Comparison of ENCODE assay signal across 3 fruit fly cellular contexts in genomic region chrX:6909135-6909534, dm6.
TF ChIP-seq lines count a peak whose summit lies in the region.

No protein-coding gene starts in this region.

- no peak for TF ChIP-seq CTCF in whole organism, embryonic (GFP tag; optimal IDR thresholded peaks at IDR 0.05; lab: Kevin White, UChicago)

TF ChIP-seq in whole organism, embryonic, 481 proteins besides CTCF, POLR2A, EP300 and RAD21:
- no peak for TF ChIP-seq gcm (GFP tag; optimal IDR thresholded peaks at IDR 0.05; lab: Kevin White, UChicago)
- TF ChIP-seq Hr51 (GFP tag; optimal IDR thresholded peaks at IDR 0.05; lab: Kevin White, UChicago): no peak
- TF ChIP-seq CG12299 (tag; optimal IDR thresholded peaks at IDR 0.05; lab: Kevin White, UChicago): no peak
- peak; percentile 43 for TF ChIP-seq Drgx (GFP tag; IDR thresholded peaks at IDR 0.05; lab: Robert Waterston, UW)

TF ChIP-seq in whole organism, prepupa, 60 proteins besides CTCF, POLR2A, EP300 and RAD21:
- TF ChIP-seq CG8119 (GFP tag; IDR thresholded peaks at IDR 0.05; lab: Robert Waterston, UW) (peak; percentile 81), Eip78C (GFP tag; lab: Kevin White, UChicago) (peak; percentile 17), Lpt (GFP tag; optimal IDR thresholded peaks at IDR 0.05; lab: Kevin White, UChicago) (peak; percentile 39), fd85E (GFP tag; optimal IDR thresholded peaks at IDR 0.05; lab: Kevin White, UChicago) (no peak), cyc (GFP tag; optimal IDR thresholded peaks at IDR 0.05; lab: Kevin White, UChicago) (no peak), Hr4 (GFP tag; optimal IDR thresholded peaks at IDR 0.05; lab: Kevin White, UChicago) (peak; percentile 19), eg (GFP tag; IDR thresholded peaks at IDR 0.05; lab: Robert Waterston, UW) (peak; percentile 77), dac (GFP tag; optimal IDR thresholded peaks at IDR 0.05; lab: Kevin White, UChicago) (no peak), CG34406 (GFP tag; optimal IDR thresholded peaks at IDR 0.05; lab: Kevin White, UChicago) (no peak), CG15336 (GFP tag; IDR thresholded peaks at IDR 0.05; lab: Robert Waterston, UW) (peak; percentile 62), CG6808 (GFP tag; optimal IDR thresholded peaks at IDR 0.05; lab: Kevin White, UChicago) (no peak), CG3919 (GFP tag; optimal IDR thresholded peaks at IDR 0.05; lab: Kevin White, UChicago) (no peak), CG6163 (GFP tag; IDR thresholded peaks at IDR 0.05; lab: Robert Waterston, UW) (peak; percentile 42; the same call in 1 of the 3 replicates), Hr38 (GFP tag; optimal IDR thresholded peaks at IDR 0.05; lab: Kevin White, UChicago) (no peak), Blimp-1 (GFP tag; optimal IDR thresholded peaks at IDR 0.05; lab: Kevin White, UChicago) (no peak), Smox (GFP tag; optimal IDR thresholded peaks at IDR 0.05; lab: Kevin White, UChicago) (no peak), CG1621 (tag; optimal IDR thresholded peaks at IDR 0.05; lab: Kevin White, UChicago) (no peak), CG6276 (GFP tag; optimal IDR thresholded peaks at IDR 0.05; lab: Kevin White, UChicago) (peak; percentile 57), svp (GFP tag; lab: Kevin White, UChicago) (no peak), Eip93F (GFP tag; optimal IDR thresholded peaks at IDR 0.05; lab: Kevin White, UChicago) (no peak), CG32006 (GFP tag; optimal IDR thresholded peaks at IDR 0.05; lab: Kevin White, UChicago) (peak; percentile 12)

TF ChIP-seq in whole organism, pupa, 21 proteins besides CTCF, POLR2A, EP300 and RAD21:
- peak; percentile 57 for TF ChIP-seq CG32121 (GFP tag; IDR thresholded peaks at IDR 0.05; lab: Robert Waterston, UW)
- TF ChIP-seq CG13204 (GFP tag; optimal IDR thresholded peaks at IDR 0.05; lab: Kevin White, UChicago): no peak
- TF ChIP-seq CG4496 (GFP tag; IDR thresholded peaks at IDR 0.05; lab: Robert Waterston, UW): peak; percentile 53; the same call in 2 of the 3 replicates
- TF ChIP-seq Ets98B (GFP tag; IDR thresholded peaks at IDR 0.05; lab: Robert Waterston, UW): peak; percentile 71
- peak; percentile 58; the same call in 1 of the 2 replicates for TF ChIP-seq CG12605 (GFP tag; IDR thresholded peaks at IDR 0.05; lab: Robert Waterston, UW)

Comparison
In these comparisons a context has a peak if more than half of its experiments do, and no peak if none do; other contexts are left out.
1. Of the 7 proteins assayed by ChIP-seq in both whole organism, embryonic and whole organism, prepupa: peak only in whole organism, embryonic: none; only in whole organism, prepupa: Lpt; in both: none; in neither: 6.